Worm (Caenorhabditis elegans): ENCODE measurements around the gene tatn-1.

Gene tatn-1

ce11 chrX:14824490-14825050 lies 33.8 kb downstream of the tatn-1 start, which contains the start of gene mbk-1:
mbk-1 (minus strand) TSS chrX:14824540.
- no peak for TF ChIP-seq nhr-237 (tag; optimal IDR thresholded peaks at IDR 0.05)
- no peak for TF ChIP-seq pag-3 (tag; optimal IDR thresholded peaks at IDR 0.05; ENCODE audit: borderline replicate concordance, insufficient read depth)
- TF ChIP-seq skn-1 (tag; optimal IDR thresholded peaks at IDR 0.05): peak; percentile 53
- peak; percentile 16 to 69 for TF ChIP-seq lin-35 (GFP tag; optimal IDR thresholded peaks at IDR 0.05)
- TF ChIP-seq nhr-85 (tag): peak; percentile 74
- TF ChIP-seq nhr-47 (tag; optimal IDR thresholded peaks at IDR 0.05): peak; percentile 73
- no peak for TF ChIP-seq isw-1 (GFP tag; IDR thresholded peaks at IDR 0.05)
- no peak for TF ChIP-seq tlp-1 (tag; optimal IDR thresholded peaks at IDR 0.05)
- TF ChIP-seq hpl-2 (GFP tag; optimal IDR thresholded peaks at IDR 0.05): no peak
- TF ChIP-seq efl-1 (optimal IDR thresholded peaks at IDR 0.05): peak; percentile 39 to 74
- peak; percentile 10 to 35 for TF ChIP-seq efl-1 (GFP tag; optimal IDR thresholded peaks at IDR 0.05 in 1 of 2)
- peak; percentile 57 for TF ChIP-seq egl-13 (tag; optimal IDR thresholded peaks at IDR 0.05)
- no peak for TF ChIP-seq mab-9 (GFP tag; IDR thresholded peaks at IDR 0.05)
- peak in 2 of 3 experiments; percentile 11 to 59 for TF ChIP-seq ceh-82 (tag; optimal IDR thresholded peaks at IDR 0.05)
- TF ChIP-seq ceh-88 (GFP tag; IDR thresholded peaks at IDR 0.05): no peak
- no peak for TF ChIP-seq unc-30 (tag; optimal IDR thresholded peaks at IDR 0.05)
- TF ChIP-seq nhr-12 (tag; optimal IDR thresholded peaks at IDR 0.05): no peak
- no peak for TF ChIP-seq lin-39 (tag; optimal IDR thresholded peaks at IDR 0.05)
- TF ChIP-seq F16B12.6 (tag; optimal IDR thresholded peaks at IDR 0.05): no peak
- TF ChIP-seq fkh-10 (GFP tag; optimal IDR thresholded peaks at IDR 0.05): no peak
- TF ChIP-seq sup-37 (GFP tag; optimal IDR thresholded peaks at IDR 0.05): no peak
- peak; percentile 85 for TF ChIP-seq nhr-71 (tag; optimal IDR thresholded peaks at IDR 0.05)
- peak in 2 of 3 experiments; percentile 28 to 41 for TF ChIP-seq dpl-1 (GFP tag; optimal IDR thresholded peaks at IDR 0.05)
- no peak for TF ChIP-seq pax-3 (tag; optimal IDR thresholded peaks at IDR 0.05)
- TF ChIP-seq nhr-76 (tag; optimal IDR thresholded peaks at IDR 0.05): no peak
- TF ChIP-seq fkh-4 (tag; optimal IDR thresholded peaks at IDR 0.05; ENCODE audit: borderline replicate concordance): no peak
- peak; percentile 60 for TF ChIP-seq C16A3.4 (tag; optimal IDR thresholded peaks at IDR 0.05)
- peak; percentile 43 for TF ChIP-seq unc-86 (tag; optimal IDR thresholded peaks at IDR 0.05)
- TF ChIP-seq irx-1 (tag; optimal IDR thresholded peaks at IDR 0.05): peak; percentile 39
- peak; percentile 97 for TF ChIP-seq lin-14 (GFP tag; optimal IDR thresholded peaks at IDR 0.05)
- no peak for TF ChIP-seq unc-62 (GFP tag; optimal IDR thresholded peaks at IDR 0.05)
- peak; percentile 60 for TF ChIP-seq tbx-2 (tag; optimal IDR thresholded peaks at IDR 0.05)
- no peak for TF ChIP-seq hlh-17 (GFP tag; optimal IDR thresholded peaks at IDR 0.05; ENCODE audit: borderline replicate concordance)
- no peak for TF ChIP-seq pqm-1 (tag; optimal IDR thresholded peaks at IDR 0.05)
- no peak for TF ChIP-seq zip-4 (GFP tag; optimal IDR thresholded peaks at IDR 0.05)
- TF ChIP-seq ceh-90 (tag; optimal IDR thresholded peaks at IDR 0.05): no peak
- TF ChIP-seq C04F5.9 (tag; optimal IDR thresholded peaks at IDR 0.05): no peak
- TF ChIP-seq mep-1 (tag; optimal IDR thresholded peaks at IDR 0.05): peak; percentile 83
- TF ChIP-seq xbp-1 (tag; optimal IDR thresholded peaks at IDR 0.05): peak; percentile 31
- peak in 1 of 2 experiments; percentile 11 for TF ChIP-seq ztf-11 (tag; optimal IDR thresholded peaks at IDR 0.05)
- peak; percentile 83 for TF ChIP-seq snu-23 (GFP tag; optimal IDR thresholded peaks at IDR 0.05)
- TF ChIP-seq snpc-4 (tag; optimal IDR thresholded peaks at IDR 0.05): no peak
- TF ChIP-seq sox-4 (tag; optimal IDR thresholded peaks at IDR 0.05): no peak
- TF ChIP-seq ceh-8 (GFP tag; optimal IDR thresholded peaks at IDR 0.05): no peak
- TF ChIP-seq jun-1 (tag; optimal IDR thresholded peaks at IDR 0.05): peak; percentile 17
- no peak for TF ChIP-seq vab-15 (tag; optimal IDR thresholded peaks at IDR 0.05)
- TF ChIP-seq unc-98 (GFP tag; IDR thresholded peaks at IDR 0.05): no peak
- peak; percentile 54 for TF ChIP-seq nhr-90 (tag; optimal IDR thresholded peaks at IDR 0.05; ENCODE audit: poor library complexity)
- TF ChIP-seq elt-2 (tag; optimal IDR thresholded peaks at IDR 0.05): peak; percentile 56
- no peak for TF ChIP-seq nhr-77 (tag; optimal IDR thresholded peaks at IDR 0.05)
- peak; percentile 40 for TF ChIP-seq grh-1 (GFP tag; IDR thresholded peaks at IDR 0.05)
- peak in 1 of 2 experiments; percentile 75 for TF ChIP-seq mdl-1 (tag; optimal IDR thresholded peaks at IDR 0.05)
- TF ChIP-seq blmp-1 (tag; optimal IDR thresholded peaks at IDR 0.05): peak; percentile 35

All from whole organism, L1 larva.